Worm (Caenorhabditis elegans) whole organism, L3 larva: Measurements from ENCODE around the gene C05E11.3.

Experiments used
- R02D3.7 ChIP-seq: fragments of 150-350 bp; optimal IDR thresholded peaks from 2 replicates; lab custom pipeline; 2014; ENCODE audit warnings: missing biosample characterization, missing genetic modification characterization
- ama-1 ChIP-seq: fragments of 150-350 bp; optimal IDR thresholded peaks from 2 replicates; lab custom pipeline; 2018
- ceh-16 ChIP-seq: sonication (generic microtip); optimal IDR thresholded peaks from 2 replicates; lab custom pipeline; 2017; ENCODE audit warnings: missing biosample characterization, missing genetic modification characterization
- ceh-9 ChIP-seq: sonication (generic microtip); optimal IDR thresholded peaks from 2 replicates; lab custom pipeline; 2018; ENCODE audit warnings: missing biosample characterization, missing genetic modification characterization
- egl-27 ChIP-seq: sonication (generic microtip); optimal IDR thresholded peaks from 4 replicates; lab custom pipeline; 2017; ENCODE audit warnings: missing biosample characterization, missing genetic modification reagents, missing genetic modification characterization
- fkh-10 ChIP-seq: sonication (generic microtip); optimal IDR thresholded peaks from 2 replicates; lab custom pipeline; 2017; ENCODE audit warnings: missing biosample characterization, missing genetic modification reagents, missing genetic modification characterization
- fkh-2 ChIP-seq: fragments of 150-350 bp; optimal IDR thresholded peaks from 2 replicates; lab custom pipeline; 2014; ENCODE audit warnings: missing biosample characterization, missing genetic modification reagents, missing genetic modification characterization
- pha-4 ChIP-seq: fragments of 150-350 bp; optimal IDR thresholded peaks from 2 replicates; lab custom pipeline; 2014; ENCODE audit warnings: missing biosample characterization, missing genetic modification reagents, missing genetic modification characterization
- snpc-4 ChIP-seq: fragments of 150-350 bp; optimal IDR thresholded peaks from 2 replicates; lab custom pipeline; 2014; ENCODE audit warnings: missing biosample characterization, missing genetic modification characterization
- unc-39 ChIP-seq: sonication (generic microtip); optimal IDR thresholded peaks from 4 replicates; lab custom pipeline; 2017; ENCODE audit warnings: missing biosample characterization, missing genetic modification characterization
- zag-1 ChIP-seq: fragments of 150-350 bp; optimal IDR thresholded peaks from 2 replicates; lab custom pipeline; 2014; ENCODE audit warnings: missing biosample characterization, missing genetic modification characterization

ce11 chrX:4576272-4576671 is 1.8 kb upstream of the C05E11.3 start:
- TF ChIP-seq pha-4 (tag; lab: Kevin White, UChicago), result no peak
- TF ChIP-seq unc-39 (tag; lab: Kevin White, UChicago), result no peak
- TF ChIP-seq egl-27, result no peak
- no peak for TF ChIP-seq snpc-4 (tag; lab: Kevin White, UChicago)
- no peak for TF ChIP-seq fkh-2
- no peak for TF ChIP-seq ama-1 (lab: Kevin White, UChicago)
- no peak for TF ChIP-seq fkh-10 (GFP tag; lab: Kevin White, UChicago)
- TF ChIP-seq zag-1, result no peak
- no peak for TF ChIP-seq R02D3.7 (tag; lab: Kevin White, UChicago)
- no peak for TF ChIP-seq ceh-16 (tag; lab: Kevin White, UChicago)
- no peak for TF ChIP-seq ceh-9 (tag; lab: Kevin White, UChicago)
